Worm (Caenorhabditis elegans): ENCODE results near the gene twk-46.
A peak's percentile ranks its signal among the peaks of the same experiment; 100 is the strongest.

twk-46 gene

ce11 chrV:19049140-19050092 is 10.6 kb upstream of the twk-46 start (continued):
- TF ChIP-seq daf-16 (GFP tag; optimal IDR thresholded peaks at IDR 0.05) (no peak), daf-16 (tag; optimal IDR thresholded peaks at IDR 0.05) (peak; percentile 84), hlh-11 (tag; optimal IDR thresholded peaks at IDR 0.05) (peak; percentile 46), nhr-111 (GFP tag; optimal IDR thresholded peaks at IDR 0.05) (no peak), aha-1 (tag) (peak; percentile 91), lim-7 (GFP tag; IDR thresholded peaks at IDR 0.05) (no peak), aly-2 (tag; optimal IDR thresholded peaks at IDR 0.05) (peak; percentile 96), pqm-1 (tag; optimal IDR thresholded peaks at IDR 0.05) (peak; percentile 26)

- TF ChIP-seq ama-1 (optimal IDR thresholded peaks at IDR 0.05) (no peak), arid-1 (GFP tag; conservative IDR thresholded peaks at IDR 0.05) (peak; percentile 63; the same call in 1 of the 2 replicates), lir-3 (tag; optimal IDR thresholded peaks at IDR 0.05) (no peak), zag-1 (tag; optimal IDR thresholded peaks at IDR 0.05) (no peak), nhr-41 (GFP tag; IDR thresholded peaks at IDR 0.05) (no peak), php-3 (GFP tag; IDR thresholded peaks at IDR 0.05) (0 out of 2 replicates have a peak, but pooled peaks have one; percentile 25), tag-97 (GFP tag; IDR thresholded peaks at IDR 0.05) (no peak), unc-62 (GFP tag; optimal IDR thresholded peaks at IDR 0.05 in 1 of 2) (peak in 1 of 2 experiments; percentile 75), unc-62 (tag; optimal IDR thresholded peaks at IDR 0.05) (no peak), dmd-6 (GFP tag; IDR thresholded peaks at IDR 0.05) (peak; percentile 7; the same call in 1 of the 2 replicates), rbr-2 (tag; optimal IDR thresholded peaks at IDR 0.05) (no peak), vab-7 (GFP tag; IDR thresholded peaks at IDR 0.05) (no peak), pha-4 (GFP tag; IDR thresholded peaks at IDR 0.05) (no peak), pha-4 (tag; optimal IDR thresholded peaks at IDR 0.05) (no peak), set-16 (GFP tag; IDR thresholded peaks at IDR 0.05) (peak; percentile 49; the same call in 1 of the 2 replicates), egl-43 (GFP tag; IDR thresholded peaks at IDR 0.05) (peak; percentile 69), mxl-3 (GFP tag; optimal IDR thresholded peaks at IDR 0.05) (peak; percentile 26), lin-13 (GFP tag; optimal IDR thresholded peaks at IDR 0.05) (peak; percentile 41), spr-3 (GFP tag; optimal IDR thresholded peaks at IDR 0.05) (no peak), spr-1 (tag; optimal IDR thresholded peaks at IDR 0.05) (peak; percentile 24), F44E2.7 (GFP tag; IDR thresholded peaks at IDR 0.05) (peak; percentile 68; the same call in 1 of the 2 replicates), hmg-1.1 (GFP tag; IDR thresholded peaks at IDR 0.05) (no peak), dpl-1 (GFP tag; optimal IDR thresholded peaks at IDR 0.05) (no peak), daf-12 (tag; optimal IDR thresholded peaks at IDR 0.05) (no peak)
Measured at ce11 chrV:19050438-19050837, 9.5 kb upstream of the twk-46 start, which contains the start of gene asp-1. asp-1 (minus strand) TSS chrV:19050752.

- TF ChIP-seq F44E2.7 (GFP tag; IDR thresholded peaks at IDR 0.05) (no peak), unc-62 (GFP tag; optimal IDR thresholded peaks at IDR 0.05 in 1 of 2) (peak in 1 of 2 experiments; percentile 56), unc-62 (tag; optimal IDR thresholded peaks at IDR 0.05) (no peak), zip-2 (tag; optimal IDR thresholded peaks at IDR 0.05) (no peak), ama-1 (optimal IDR thresholded peaks at IDR 0.05) (no peak), T26A8.4 (GFP tag; IDR thresholded peaks at IDR 0.05) (no peak), hif-1 (tag; optimal IDR thresholded peaks at IDR 0.05) (no peak), daf-19 (GFP tag; conservative IDR thresholded peaks at IDR 0.05) (no peak), mep-1 (tag; optimal IDR thresholded peaks at IDR 0.05) (no peak), ceh-28 (tag; optimal IDR thresholded peaks at IDR 0.05) (no peak), dpl-1 (GFP tag; optimal IDR thresholded peaks at IDR 0.05) (no peak), mdt-29 (GFP tag; IDR thresholded peaks at IDR 0.05) (no peak), nhr-10 (tag; optimal IDR thresholded peaks at IDR 0.05) (peak; percentile 11), zfp-2 (tag; optimal IDR thresholded peaks at IDR 0.05) (no peak), mxl-2 (GFP tag; conservative IDR thresholded peaks at IDR 0.05) (no peak), F37D6.2 (tag; optimal IDR thresholded peaks at IDR 0.05) (no peak), tra-1 (GFP tag; IDR thresholded peaks at IDR 0.05) (no peak), pqm-1 (tag; optimal IDR thresholded peaks at IDR 0.05) (no peak), Y105C5A.15 (GFP tag; IDR thresholded peaks at IDR 0.05) (no peak), tag-97 (GFP tag; IDR thresholded peaks at IDR 0.05) (no peak), snpc-1.2 (GFP tag; IDR thresholded peaks at IDR 0.05) (no peak), aha-1 (tag) (peak; percentile 91)
Measured at ce11 chrV:19050888-19051287, 9.1 kb upstream of the twk-46 start.

All from whole organism, L4 larva.